Worm (Caenorhabditis elegans) whole organism, L1 larva: ENCODE data around the gene tor-2.

Source experiments
- C04F5.9 ChIP-seq: sonication (generic microtip); optimal IDR thresholded peaks from 2 replicates; lab custom pipeline; 2016; ENCODE audit warnings: missing genetic modification characterization, missing compliant biosample characterization
- C16A3.4 ChIP-seq: fragments of 150-350 bp; optimal IDR thresholded peaks from 2 replicates; lab custom pipeline; 2014; ENCODE audit warnings: missing biosample characterization, missing genetic modification characterization
- C34B4.2 ChIP-seq: sonication (generic microtip); optimal IDR thresholded peaks from 2 replicates; lab custom pipeline; 2017; ENCODE audit warnings: mild to moderate bottlenecking, missing genetic modification characterization, missing compliant biosample characterization
- F16B12.6 ChIP-seq: fragments of 150-350 bp; optimal IDR thresholded peaks from 2 replicates; lab custom pipeline; 2014; ENCODE audit warnings: missing biosample characterization, missing genetic modification characterization
- Y116A8C.19 ChIP-seq: sonication (generic microtip); optimal IDR thresholded peaks from 2 replicates; lab custom pipeline; 2016; ENCODE audit warnings: missing compliant biosample characterization, missing genetic modification characterization, borderline replicate concordance
- aha-1 ChIP-seq: fragments of 150-350 bp; optimal IDR thresholded peaks from 2 replicates; lab custom pipeline; 2014; ENCODE audit warnings: missing biosample characterization, missing genetic modification characterization
- alr-1 ChIP-seq: fragments of 200-800 bp; sonication (Bioruptor generic); optimal IDR thresholded peaks from 2 replicates; lab custom pipeline; 2018; ENCODE audit warnings: borderline replicate concordance, mild to moderate bottlenecking, missing genetic modification characterization, missing compliant biosample characterization
- ama-1 ChIP-seq: fragments of 150-350 bp; optimal IDR thresholded peaks from 2 replicates; lab custom pipeline; 2014
- ceh-8 ChIP-seq: fragments of 200-800 bp; sonication (Bioruptor generic); optimal IDR thresholded peaks from 2 replicates; lab custom pipeline; 2018; ENCODE audit warnings: mild to moderate bottlenecking, missing genetic modification characterization, moderate library complexity, missing compliant biosample characterization
- ceh-88 ChIP-seq: fragments of 200-800 bp; sonication (Bioruptor generic); IDR thresholded peaks from 2 replicates; pipeline ENCODE4 v1.3.6; 2022; ENCODE audit warnings: missing genetic modification characterization, missing compliant biosample characterization
- ceh-90 ChIP-seq: sonication (generic microtip); optimal IDR thresholded peaks from 2 replicates; lab custom pipeline; 2016; ENCODE audit warnings: missing genetic modification characterization, missing compliant biosample characterization
- ces-1 ChIP-seq: fragments of 150-350 bp; optimal IDR thresholded peaks from 2 replicates; lab custom pipeline; 2014; ENCODE audit warnings: missing biosample characterization, missing genetic modification reagents, missing genetic modification characterization
- dpl-1 ChIP-seq, 3 experiments: fragments of 150-350 bp in 2 of 3; sonication (generic microtip) in 1 of 3; optimal IDR thresholded peaks; 2 replicates each; lab custom pipeline; 2014 to 2017; ENCODE audit warnings: missing biosample characterization in 3 of 3, missing genetic modification characterization in 3 of 3, missing genetic modification reagents in 3 of 3
- egl-13 ChIP-seq: sonication (generic microtip); optimal IDR thresholded peaks from 2 replicates; lab custom pipeline; 2016; ENCODE audit warnings: missing genotype, missing genetic modification reagents, missing genetic modification characterization, missing compliant biosample characterization
- egl-27 ChIP-seq, 2 experiments: fragments of 150-350 bp in 1 of 2; sonication (generic microtip); optimal IDR thresholded peaks; 3 replicates each; lab custom pipeline; 2017 to 2018; ENCODE audit warnings: missing biosample characterization in 2 of 2, missing genetic modification characterization in 2 of 2, missing genetic modification reagents in 2 of 2
- elt-2 ChIP-seq: sonication (generic microtip); optimal IDR thresholded peaks from 2 replicates; lab custom pipeline; 2016; ENCODE audit warnings: missing genetic modification characterization, mild to moderate bottlenecking, inconsistent platforms, missing compliant biosample characterization, missing genetic modification reagents
- fkh-4 ChIP-seq: sonication (generic microtip); optimal IDR thresholded peaks from 2 replicates; lab custom pipeline; 2016; ENCODE audit warnings: missing compliant biosample characterization, missing genetic modification characterization, borderline replicate concordance
- fos-1 ChIP-seq: fragments of 150-350 bp; optimal IDR thresholded peaks from 2 replicates; lab custom pipeline; 2014; ENCODE audit warnings: missing biosample characterization, missing genetic modification characterization
- grh-1 ChIP-seq: fragments of 200-800 bp; sonication (Bioruptor generic); IDR thresholded peaks from 2 replicates; pipeline ENCODE4 v1.3.6; 2022; ENCODE audit warnings: missing genetic modification reagents, missing genetic modification characterization, missing compliant biosample characterization
- hpl-2 ChIP-seq: fragments of 150-350 bp; optimal IDR thresholded peaks from 2 replicates; lab custom pipeline; 2014; ENCODE audit warnings: missing biosample characterization, missing genetic modification reagents, missing genetic modification characterization
- irx-1 ChIP-seq: sonication (generic microtip); optimal IDR thresholded peaks from 2 replicates; lab custom pipeline; 2016; ENCODE audit warnings: missing genetic modification characterization, missing compliant biosample characterization
- jun-1 ChIP-seq: fragments of 150-350 bp; optimal IDR thresholded peaks from 2 replicates; lab custom pipeline; 2014; ENCODE audit warnings: missing biosample characterization, missing genetic modification reagents, missing genetic modification characterization
- lin-13 ChIP-seq: fragments of 150-350 bp; optimal IDR thresholded peaks from 2 replicates; lab custom pipeline; 2014; ENCODE audit warnings: missing biosample characterization, missing genetic modification reagents, missing genetic modification characterization
- lin-14 ChIP-seq: fragments of 200-800 bp; sonication (Bioruptor generic); optimal IDR thresholded peaks from 2 replicates; lab custom pipeline; 2018; ENCODE audit warnings: mild to moderate bottlenecking, missing genetic modification characterization, moderate library complexity, missing compliant biosample characterization
- lsy-2 ChIP-seq, 2 experiments: fragments of 150-350 bp; optimal IDR thresholded peaks; 2 replicates each; lab custom pipeline; 2014; ENCODE audit warnings: missing biosample characterization in 2 of 2, missing genetic modification characterization in 2 of 2
- mab-9 ChIP-seq: fragments of 200-800 bp; sonication (Bioruptor generic); IDR thresholded peaks from 2 replicates; pipeline ENCODE4 v1.3.6; 2022; ENCODE audit warnings: missing genetic modification reagents, missing genetic modification characterization, missing compliant biosample characterization
- mef-2 ChIP-seq: fragments of 150-350 bp; optimal IDR thresholded peaks from 2 replicates; lab custom pipeline; 2014; ENCODE audit warnings: missing biosample characterization, missing genetic modification characterization
- mep-1 ChIP-seq: fragments of 150-350 bp; optimal IDR thresholded peaks from 2 replicates; lab custom pipeline; 2014; ENCODE audit warnings: missing biosample characterization, missing genetic modification characterization
- nhr-11 ChIP-seq: fragments of 150-350 bp; optimal IDR thresholded peaks from 2 replicates; lab custom pipeline; 2014; ENCODE audit warnings: missing biosample characterization, missing genetic modification characterization
- nhr-12 ChIP-seq: sonication (generic microtip); optimal IDR thresholded peaks from 2 replicates; lab custom pipeline; 2017; ENCODE audit warnings: missing biosample characterization, missing genetic modification characterization
- nhr-19 ChIP-seq: fragments of 200-800 bp; sonication (Bioruptor generic); conservative IDR thresholded peaks from 2 replicates; pipeline ENCODE4 v1.3.6; 2022; ENCODE audit warnings: missing genetic modification characterization, missing compliant biosample characterization
- nhr-20 ChIP-seq: sonication (generic microtip); optimal IDR thresholded peaks from 2 replicates; lab custom pipeline; 2016; ENCODE audit warnings: mild to moderate bottlenecking, missing genetic modification characterization, missing compliant biosample characterization
- nhr-237 ChIP-seq: fragments of 150-350 bp; optimal IDR thresholded peaks from 2 replicates; lab custom pipeline; 2014; ENCODE audit warnings: missing biosample characterization, missing genetic modification characterization
- nhr-28 ChIP-seq: fragments of 150-350 bp; optimal IDR thresholded peaks from 2 replicates; lab custom pipeline; 2014; ENCODE audit warnings: missing biosample characterization, missing genetic modification characterization
- nhr-85 ChIP-seq: sonication (generic microtip); peaks from one replicate; lab custom pipeline; 2016; ENCODE audit warnings: missing genetic modification characterization, inconsistent platforms, missing compliant biosample characterization
- nhr-90 ChIP-seq: sonication (generic microtip); optimal IDR thresholded peaks from 2 replicates; lab custom pipeline; 2016; ENCODE audit warnings: mild to moderate bottlenecking, missing genetic modification characterization, missing compliant biosample characterization; ENCODE audit not compliant: poor library complexity
- pag-3 ChIP-seq: sonication (generic microtip); optimal IDR thresholded peaks from 2 replicates; lab custom pipeline; 2017; ENCODE audit warnings: missing genetic modification characterization, mild to moderate bottlenecking, missing compliant biosample characterization, antibody characterized with exemption, borderline replicate concordance; ENCODE audit not compliant: insufficient read depth
- pax-3 ChIP-seq: fragments of 200-800 bp; sonication (Bioruptor generic); optimal IDR thresholded peaks from 2 replicates; lab custom pipeline; 2018; ENCODE audit warnings: mild to moderate bottlenecking, missing genetic modification characterization, moderate library complexity, missing compliant biosample characterization
- pqm-1 ChIP-seq: sonication (generic microtip); optimal IDR thresholded peaks from 3 replicates; lab custom pipeline; 2017; ENCODE audit warnings: missing biosample characterization, missing genetic modification characterization
- rnt-1 ChIP-seq: sonication (generic microtip); optimal IDR thresholded peaks from 2 replicates; lab custom pipeline; 2016; ENCODE audit warnings: mild to moderate bottlenecking, missing genetic modification characterization, moderate library complexity, missing compliant biosample characterization
- skn-1 ChIP-seq: fragments of 150-350 bp; optimal IDR thresholded peaks from 2 replicates; lab custom pipeline; 2014; ENCODE audit warnings: missing biosample characterization, missing genetic modification characterization
- snpc-4 ChIP-seq: fragments of 150-350 bp; optimal IDR thresholded peaks from 2 replicates; lab custom pipeline; 2014; ENCODE audit warnings: missing biosample characterization, missing genetic modification characterization
- sox-4 ChIP-seq: sonication (generic microtip); optimal IDR thresholded peaks from 2 replicates; lab custom pipeline; 2016; ENCODE audit warnings: missing genetic modification characterization, missing compliant biosample characterization
- sup-37 ChIP-seq: fragments of 200-800 bp; sonication (Bioruptor generic); optimal IDR thresholded peaks from 2 replicates; lab custom pipeline; 2018; ENCODE audit warnings: mild to moderate bottlenecking, missing genetic modification characterization, missing compliant biosample characterization
- swsn-7 ChIP-seq: sonication (generic microtip); optimal IDR thresholded peaks from 2 replicates; lab custom pipeline; 2016; ENCODE audit warnings: missing genetic modification characterization, missing compliant biosample characterization
- tbx-2 ChIP-seq: sonication (generic microtip); optimal IDR thresholded peaks from 2 replicates; lab custom pipeline; 2016; ENCODE audit warnings: missing genetic modification characterization, missing compliant biosample characterization
- unc-130 ChIP-seq: fragments of 150-350 bp; optimal IDR thresholded peaks from 2 replicates; lab custom pipeline; 2017; ENCODE audit warnings: missing biosample characterization, missing genetic modification characterization, inconsistent platforms
- unc-62 ChIP-seq: fragments of 150-350 bp; optimal IDR thresholded peaks from 2 replicates; lab custom pipeline; 2014; ENCODE audit warnings: missing biosample characterization, missing genetic modification reagents, missing genetic modification characterization
- unc-98 ChIP-seq: fragments of 200-800 bp; sonication (Bioruptor generic); IDR thresholded peaks from 2 replicates; pipeline ENCODE4 v1.3.6; 2022; ENCODE audit warnings: missing genetic modification characterization, missing compliant biosample characterization
- vab-15 ChIP-seq: sonication (generic microtip); optimal IDR thresholded peaks from 2 replicates; lab custom pipeline; 2017; ENCODE audit warnings: missing genotype, mild to moderate bottlenecking, missing genetic modification characterization, missing compliant biosample characterization
- xbp-1 ChIP-seq: sonication (generic microtip); optimal IDR thresholded peaks from 2 replicates; lab custom pipeline; 2016; ENCODE audit warnings: missing genetic modification characterization, missing compliant biosample characterization

tor-2 gene

ce11 chrIV:14015844-14016243 lies 31.9 kb upstream of the tor-2 start, which contains the start of gene srw-63:
Gene srw-63, minus strand, starts transcription at chrIV:14015944.
- no peak for TF ChIP-seq ceh-88
- TF ChIP-seq hpl-2 (GFP tag; lab: Kevin White, UChicago): no peak
- no peak for TF ChIP-seq mef-2
- TF ChIP-seq rnt-1 (tag; lab: Kevin White, UChicago): no peak
- no peak for TF ChIP-seq unc-98 (GFP tag; lab: Robert Waterston, UW)
- no peak for TF ChIP-seq alr-1
- no peak for TF ChIP-seq C04F5.9 (tag; lab: Kevin White, UChicago)
- TF ChIP-seq nhr-19 (GFP tag; lab: Robert Waterston, UW): no peak
- TF ChIP-seq mab-9 (GFP tag; lab: Robert Waterston, UW): no peak
- no peak for TF ChIP-seq dpl-1 (GFP tag; optimal IDR thresholded peaks at IDR 0.05; lab: Kevin White, UChicago)
- no peak for TF ChIP-seq swsn-7 (tag; lab: Kevin White, UChicago)
- no peak for TF ChIP-seq pqm-1
- TF ChIP-seq nhr-20: no peak
- TF ChIP-seq xbp-1: no peak
- TF ChIP-seq sup-37: no peak
- no peak for TF ChIP-seq C34B4.2 (tag; lab: Kevin White, UChicago)
- TF ChIP-seq mep-1 (tag; lab: Kevin White, UChicago): no peak
- TF ChIP-seq sox-4 (tag; lab: Kevin White, UChicago): no peak
- no peak for TF ChIP-seq unc-130 (tag; lab: Kevin White, UChicago)

- TF ChIP-seq vab-15 (tag; lab: Kevin White, UChicago) (no peak), nhr-19 (GFP tag; lab: Robert Waterston, UW) (peak; percentile 42), F16B12.6 (tag; lab: Kevin White, UChicago) (no peak), lin-13 (GFP tag; lab: Kevin White, UChicago) (no peak), ama-1 (lab: Kevin White, UChicago) (no peak), ceh-88 (no peak), nhr-90 (tag; lab: Kevin White, UChicago) (peak; percentile 36), grh-1 (no peak), skn-1 (tag; lab: Kevin White, UChicago) (peak; percentile 49), ceh-90 (tag; lab: Kevin White, UChicago) (no peak), xbp-1 (no peak), Y116A8C.19 (no peak), elt-2 (tag; lab: Kevin White, UChicago) (no peak), C16A3.4 (tag; lab: Kevin White, UChicago) (peak; percentile 15), nhr-85 (tag; lab: Kevin White, UChicago) (no peak), ceh-8 (no peak), nhr-28 (tag; lab: Kevin White, UChicago) (no peak), nhr-237 (tag; lab: Kevin White, UChicago) (no peak), C04F5.9 (tag; lab: Kevin White, UChicago) (no peak), snpc-4 (tag; lab: Kevin White, UChicago) (peak; percentile 95), fkh-4 (tag; lab: Kevin White, UChicago) (no peak), mep-1 (tag; lab: Kevin White, UChicago) (no peak), lsy-2 (tag; optimal IDR thresholded peaks at IDR 0.05; lab: Kevin White, UChicago) (peak; percentile 17 to 50), pax-3 (tag; lab: Kevin White, UChicago) (no peak), ces-1 (GFP tag; lab: Kevin White, UChicago) (no peak), C34B4.2 (tag; lab: Kevin White, UChicago) (no peak), unc-62 (GFP tag; lab: Kevin White, UChicago) (no peak), nhr-12 (tag; lab: Kevin White, UChicago) (no peak), nhr-11 (no peak), egl-27 (tag; optimal IDR thresholded peaks at IDR 0.05; lab: Kevin White, UChicago) (no peak), rnt-1 (tag; lab: Kevin White, UChicago) (no peak), fos-1 (no peak), aha-1 (tag; lab: Kevin White, UChicago) (no peak), sup-37 (no peak), unc-130 (tag; lab: Kevin White, UChicago) (no peak), unc-98 (GFP tag; lab: Robert Waterston, UW) (no peak), egl-13 (tag; lab: Kevin White, UChicago) (no peak), pag-3 (no peak), tbx-2 (tag; lab: Kevin White, UChicago) (peak; percentile 9), irx-1 (no peak), lin-14 (no peak), jun-1 (no peak)
Observed at ce11 chrIV:14013692-14014091, 29.8 kb upstream of the tor-2 start.
